Worm (Caenorhabditis elegans): Measurements from ENCODE around the gene F45H10.2.

- TF ChIP-seq ceh-2 (tag; optimal IDR thresholded peaks at IDR 0.05) (no peak), tbx-2 (tag; optimal IDR thresholded peaks at IDR 0.05) (no peak), sox-4 (tag; optimal IDR thresholded peaks at IDR 0.05) (no peak), ama-1 (optimal IDR thresholded peaks at IDR 0.05) (no peak), lin-11 (tag; optimal IDR thresholded peaks at IDR 0.05) (no peak), fkh-10 (GFP tag; optimal IDR thresholded peaks at IDR 0.05) (no peak)
Observed at ce11 chrII:13494175-13494650, 1.4 kb upstream of the F45H10.2 start, which contains the start of gene ndua-7.
